Worm (Caenorhabditis elegans) whole organism, L3 larva: ENCODE data around the gene thoc-2.

Source experiments
- R02D3.7 ChIP-seq: fragments of 150-350 bp; optimal IDR thresholded peaks from 2 replicates; lab custom pipeline; 2014; ENCODE audit warnings: missing biosample characterization, missing genetic modification characterization
- ZK546.5 ChIP-seq: sonication (generic microtip); optimal IDR thresholded peaks from 2 replicates; lab custom pipeline; 2017; ENCODE audit warnings: missing biosample characterization, missing genetic modification characterization
- ama-1 ChIP-seq: fragments of 150-350 bp; optimal IDR thresholded peaks from 2 replicates; lab custom pipeline; 2018
- ceh-16 ChIP-seq: sonication (generic microtip); optimal IDR thresholded peaks from 2 replicates; lab custom pipeline; 2017; ENCODE audit warnings: missing biosample characterization, missing genetic modification characterization
- ceh-28 ChIP-seq: fragments of 150-350 bp; optimal IDR thresholded peaks from 2 replicates; lab custom pipeline; 2014; ENCODE audit warnings: missing biosample characterization, missing genetic modification reagents, missing genetic modification characterization
- ceh-82 ChIP-seq: fragments of 150-350 bp; optimal IDR thresholded peaks from 2 replicates; lab custom pipeline; 2014; ENCODE audit warnings: missing biosample characterization, missing genetic modification characterization
- ceh-9 ChIP-seq: sonication (generic microtip); optimal IDR thresholded peaks from 2 replicates; lab custom pipeline; 2018; ENCODE audit warnings: missing biosample characterization, missing genetic modification characterization
- daf-12 ChIP-seq: fragments of 150-350 bp; optimal IDR thresholded peaks from 2 replicates; lab custom pipeline; 2014; ENCODE audit warnings: missing biosample characterization, missing genetic modification reagents, missing genetic modification characterization
- egl-27 ChIP-seq: sonication (generic microtip); optimal IDR thresholded peaks from 4 replicates; lab custom pipeline; 2017; ENCODE audit warnings: missing biosample characterization, missing genetic modification reagents, missing genetic modification characterization
- egl-5 ChIP-seq: fragments of 150-350 bp; optimal IDR thresholded peaks from 2 replicates; lab custom pipeline; 2017; ENCODE audit warnings: missing biosample characterization, missing genetic modification reagents, missing genetic modification characterization, inconsistent platforms
- elt-1 ChIP-seq: fragments of 150-350 bp; optimal IDR thresholded peaks from 2 replicates; lab custom pipeline; 2014; ENCODE audit warnings: missing biosample characterization, missing genetic modification characterization
- elt-2 ChIP-seq: sonication (generic microtip); optimal IDR thresholded peaks from 2 replicates; lab custom pipeline; 2016; ENCODE audit warnings: missing genetic modification reagents, mild to moderate bottlenecking, missing genetic modification characterization, missing compliant biosample characterization
- elt-3 ChIP-seq, 3 experiments: fragments of 150-350 bp in 1 of 3; sonication (generic microtip) in 2 of 3; optimal IDR thresholded peaks; 2 replicates in 2 of 3; 4 replicates in 1 of 3; lab custom pipeline; 2014 to 2017; ENCODE audit warnings: missing biosample characterization in 3 of 3, missing genetic modification characterization in 3 of 3
- eor-1 ChIP-seq, 2 experiments: fragments of 150-350 bp; optimal IDR thresholded peaks; 2 replicates each; lab custom pipeline; 2014 to 2018; ENCODE audit warnings: missing biosample characterization in 2 of 2, missing genetic modification characterization in 2 of 2
- fkh-10 ChIP-seq: sonication (generic microtip); optimal IDR thresholded peaks from 2 replicates; lab custom pipeline; 2017; ENCODE audit warnings: missing biosample characterization, missing genetic modification reagents, missing genetic modification characterization
- hmg-11 ChIP-seq: sonication (generic microtip); optimal IDR thresholded peaks from 2 replicates; lab custom pipeline; 2016; ENCODE audit warnings: missing genetic modification characterization, missing compliant biosample characterization
- jun-1 ChIP-seq: fragments of 150-350 bp; optimal IDR thresholded peaks from 2 replicates; lab custom pipeline; 2014; ENCODE audit warnings: missing biosample characterization, missing genetic modification reagents, missing genetic modification characterization
- lin-15B ChIP-seq: fragments of 150-350 bp; optimal IDR thresholded peaks from 2 replicates; lab custom pipeline; 2014; ENCODE audit warnings: missing biosample characterization, missing genetic modification characterization
- lin-39 ChIP-seq: fragments of 150-350 bp; optimal IDR thresholded peaks from 2 replicates; lab custom pipeline; 2018; ENCODE audit warnings: missing biosample characterization, missing genetic modification reagents, missing genetic modification characterization
- nfya-1 ChIP-seq: sonication (generic microtip); optimal IDR thresholded peaks from 2 replicates; lab custom pipeline; 2017; ENCODE audit warnings: missing genetic modification characterization, mild to moderate bottlenecking, missing compliant biosample characterization, antibody characterized with exemption, moderate library complexity; ENCODE audit not compliant: insufficient read depth
- nhr-11 ChIP-seq: fragments of 150-350 bp; optimal IDR thresholded peaks from 2 replicates; lab custom pipeline; 2014; ENCODE audit warnings: missing biosample characterization, missing genetic modification characterization
- nhr-12 ChIP-seq: fragments of 150-350 bp; optimal IDR thresholded peaks from 2 replicates; lab custom pipeline; 2014; ENCODE audit warnings: missing biosample characterization, missing genetic modification characterization
- nhr-23 ChIP-seq: fragments of 150-350 bp; optimal IDR thresholded peaks from 2 replicates; lab custom pipeline; 2014; ENCODE audit warnings: missing biosample characterization, missing genetic modification reagents, missing genetic modification characterization
- nhr-237 ChIP-seq: fragments of 150-350 bp; optimal IDR thresholded peaks from 2 replicates; lab custom pipeline; 2014; ENCODE audit warnings: missing biosample characterization, missing genetic modification characterization
- nhr-25 ChIP-seq: sonication (generic microtip); optimal IDR thresholded peaks from 2 replicates; lab custom pipeline; 2017; ENCODE audit warnings: missing biosample characterization, missing genetic modification characterization
- nhr-43 ChIP-seq: sonication (generic microtip); optimal IDR thresholded peaks from 2 replicates; lab custom pipeline; 2016; ENCODE audit warnings: mild to moderate bottlenecking, missing genetic modification characterization, missing compliant biosample characterization; ENCODE audit not compliant: poor library complexity, severe bottlenecking
- nhr-67 ChIP-seq: fragments of 150-350 bp; optimal IDR thresholded peaks from 2 replicates; lab custom pipeline; 2014; ENCODE audit warnings: missing biosample characterization, missing genetic modification characterization
- nhr-76 ChIP-seq: fragments of 150-350 bp; sonication (generic microtip); optimal IDR thresholded peaks from 5 replicates; lab custom pipeline; 2014; ENCODE audit warnings: missing biosample characterization, missing genetic modification characterization
- nhr-77 ChIP-seq: fragments of 150-350 bp; optimal IDR thresholded peaks from 2 replicates; lab custom pipeline; 2014; ENCODE audit warnings: missing biosample characterization, missing genetic modification characterization
- pha-4 ChIP-seq: fragments of 150-350 bp; optimal IDR thresholded peaks from 2 replicates; lab custom pipeline; 2014; ENCODE audit warnings: missing biosample characterization, missing genetic modification reagents, missing genetic modification characterization
- sea-2 ChIP-seq: fragments of 150-350 bp; sonication (generic microtip); optimal IDR thresholded peaks from 4 replicates; lab custom pipeline; 2014; ENCODE audit warnings: missing biosample characterization, missing genetic modification reagents, missing genetic modification characterization
- skn-1 ChIP-seq: fragments of 150-350 bp; optimal IDR thresholded peaks from 2 replicates; lab custom pipeline; 2014; ENCODE audit warnings: missing biosample characterization, missing genetic modification characterization
- snpc-4 ChIP-seq: fragments of 150-350 bp; optimal IDR thresholded peaks from 2 replicates; lab custom pipeline; 2014; ENCODE audit warnings: missing biosample characterization, missing genetic modification characterization
- tbx-2 ChIP-seq: sonication (generic microtip); optimal IDR thresholded peaks from 2 replicates; lab custom pipeline; 2016; ENCODE audit warnings: mild to moderate bottlenecking, missing genetic modification characterization, missing compliant biosample characterization
- unc-39 ChIP-seq: sonication (generic microtip); optimal IDR thresholded peaks from 4 replicates; lab custom pipeline; 2017; ENCODE audit warnings: missing biosample characterization, missing genetic modification characterization
- zag-1 ChIP-seq: fragments of 150-350 bp; optimal IDR thresholded peaks from 2 replicates; lab custom pipeline; 2014; ENCODE audit warnings: missing biosample characterization, missing genetic modification characterization
- ztf-11 ChIP-seq: fragments of 150-350 bp; optimal IDR thresholded peaks from 2 replicates; lab custom pipeline; 2014; ENCODE audit warnings: missing biosample characterization, missing genetic modification characterization
- ztf-4 ChIP-seq: fragments of 150-350 bp; optimal IDR thresholded peaks from 2 replicates; lab custom pipeline; 2014; ENCODE audit warnings: missing biosample characterization, missing genetic modification characterization

Gene thoc-2

ce11 chrIII:6367712-6368111 is at the start of gene thoc-2, which contains the start of gene C56G2.15:
TSS of gene thoc-2 (plus strand) at chrIII:6368042.
TSS of gene C56G2.15 (minus strand) at chrIII:6367899.
- peak; percentile 10 for TF ChIP-seq lin-39 (tag; lab: Kevin White, UChicago)
- TF ChIP-seq pha-4 = peak; percentile 30
- no peak for TF ChIP-seq ztf-4 (tag; lab: Kevin White, UChicago)
- TF ChIP-seq zag-1 (tag; lab: Kevin White, UChicago) = no peak
- peak; percentile 14 for TF ChIP-seq snpc-4 (tag; lab: Kevin White, UChicago)
- peak; percentile 4 for TF ChIP-seq nfya-1 (tag; lab: Kevin White, UChicago)
- TF ChIP-seq daf-12 (tag; lab: Kevin White, UChicago) = no peak
- TF ChIP-seq ZK546.5 (tag; lab: Kevin White, UChicago) = no peak
- TF ChIP-seq nhr-67 (tag; lab: Kevin White, UChicago) = no peak
- TF ChIP-seq nhr-77 (tag; lab: Kevin White, UChicago) = no peak
- TF ChIP-seq, all 47 proteins: peak for 4

DNA sequence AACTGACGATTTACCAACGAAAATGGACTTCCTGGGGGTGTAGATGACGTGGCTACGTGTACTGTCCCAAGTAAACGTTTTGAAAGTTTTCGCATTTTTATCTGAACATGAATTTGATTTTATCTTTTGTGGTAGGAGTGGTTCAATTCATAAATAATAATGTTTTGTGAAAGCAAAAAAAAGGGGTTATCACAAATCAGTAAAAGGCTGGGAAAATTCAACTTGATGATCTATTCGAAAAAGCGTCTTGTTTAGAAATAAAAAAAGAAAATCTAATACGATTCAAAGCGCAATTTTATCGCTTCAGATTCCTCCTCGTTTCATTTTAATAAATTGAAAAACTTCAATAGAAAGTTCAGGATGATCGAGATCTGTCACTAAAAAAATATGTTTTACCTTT is 43.7 kb upstream of the thoc-2 start, which contains the start of gene C56G2.5:
C56G2.5 (minus strand) TSS at position 101 of the 400 bp plus-strand sequence.
- no peak for TF ChIP-seq ceh-16 (tag; lab: Kevin White, UChicago)
- no peak for TF ChIP-seq lin-39 (tag; lab: Kevin White, UChicago)
- TF ChIP-seq eor-1 (tag; optimal IDR thresholded peaks at IDR 0.05; lab: Kevin White, UChicago) = no peak
- TF ChIP-seq elt-1 (tag; lab: Kevin White, UChicago) = no peak
- no peak for TF ChIP-seq nhr-23 (tag; lab: Kevin White, UChicago)
- TF ChIP-seq ceh-82 (tag; lab: Kevin White, UChicago) = no peak
- TF ChIP-seq nhr-43 (tag; lab: Kevin White, UChicago) = no peak
- no peak for TF ChIP-seq tbx-2 (tag; lab: Kevin White, UChicago)
- no peak for TF ChIP-seq sea-2

- TF ChIP-seq egl-27 (tag; lab: Kevin White, UChicago) = no peak
- TF ChIP-seq unc-39 (tag; lab: Kevin White, UChicago) = no peak
- TF ChIP-seq daf-12 (tag; lab: Kevin White, UChicago) = no peak
- TF ChIP-seq nhr-11 = no peak
- no peak for TF ChIP-seq nhr-67 (tag; lab: Kevin White, UChicago)
- no peak for TF ChIP-seq nhr-23 (tag; lab: Kevin White, UChicago)
Measured at ce11 chrIII:6331211-6331782, 36.5 kb upstream of the thoc-2 start, which contains the start of gene C56G2.4. TSS of gene C56G2.4 (plus strand) at chrIII:6331732.

ce11 chrIII:6334364-6334763 is 33.5 kb upstream of the thoc-2 start:
- TF ChIP-seq fkh-10 (GFP tag; lab: Kevin White, UChicago) (peak; percentile 55), elt-3 (tag; optimal IDR thresholded peaks at IDR 0.05; lab: Kevin White, UChicago) (no peak), ztf-11 (tag; lab: Kevin White, UChicago) (no peak), nhr-237 (tag; lab: Kevin White, UChicago) (no peak), nhr-23 (tag; lab: Kevin White, UChicago) (no peak)

DNA sequence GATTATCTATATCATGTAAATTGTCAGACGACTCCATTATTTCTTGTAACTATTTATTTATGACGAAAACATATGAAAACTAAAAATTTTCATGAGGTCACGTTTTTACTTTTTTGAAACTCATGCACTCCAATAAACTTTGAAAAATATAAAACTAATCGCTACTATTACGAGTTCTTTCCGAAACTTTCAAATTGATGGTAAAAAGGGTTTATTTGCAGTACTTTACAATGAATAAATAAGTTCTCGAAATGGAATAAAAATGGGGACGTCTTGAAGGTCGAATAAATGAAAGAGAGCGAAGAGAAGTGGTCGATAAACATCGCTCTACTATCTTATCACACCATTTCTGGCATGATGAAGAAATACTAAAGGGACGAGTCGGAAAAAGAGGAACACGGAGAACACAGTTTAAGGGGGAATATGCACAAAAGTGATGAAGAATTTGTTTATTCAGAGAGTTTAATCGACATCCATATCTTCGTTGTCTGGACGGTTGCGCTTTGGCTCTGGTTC is 27.9 kb upstream of the thoc-2 start, which contains the start of gene let-767:
let-767 (minus strand) TSS at position 51 of the 516 bp plus-strand sequence.
- TF ChIP-seq nhr-23 (tag; lab: Kevin White, UChicago) (peak; percentile 15), nhr-76 (tag; lab: Kevin White, UChicago) (no peak), hmg-11 (tag; lab: Kevin White, UChicago) (no peak), elt-2 (peak; percentile 29), elt-1 (tag; lab: Kevin White, UChicago) (no peak), elt-3 (tag; optimal IDR thresholded peaks at IDR 0.05; lab: Kevin White, UChicago) (peak in 1 of 3 experiments; percentile 89)

DNA sequence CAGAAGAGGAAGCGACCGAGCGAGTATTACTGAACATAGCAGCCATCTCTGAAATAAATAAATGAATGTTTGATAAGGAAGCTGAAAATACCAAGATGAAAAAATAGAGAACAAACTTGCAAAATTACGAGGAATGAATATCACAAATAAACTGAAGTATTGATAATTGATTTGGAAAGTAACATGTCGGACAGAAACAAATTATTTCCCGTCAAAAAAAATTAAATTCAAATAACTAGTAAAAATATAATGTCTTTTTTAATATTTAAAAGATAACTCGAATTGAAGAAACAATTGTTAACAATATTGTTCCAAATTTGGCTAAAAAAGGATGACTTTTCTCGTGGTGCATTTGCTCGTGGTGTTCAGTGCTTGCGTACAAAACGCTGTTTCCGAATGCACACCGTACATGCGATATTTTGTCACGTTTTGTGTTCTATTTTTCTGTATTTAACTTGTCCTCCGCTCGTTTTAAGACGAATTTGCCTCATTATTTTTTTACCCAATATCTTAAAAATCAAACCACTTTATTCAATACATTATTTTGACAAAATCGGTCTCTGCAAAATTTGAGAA is 25.9 kb upstream of the thoc-2 start, which contains the start of gene rpn-13:
rpn-13 (minus strand) TSS at position 51 of the 576 bp plus-strand sequence.
- TF ChIP-seq egl-27 (tag; lab: Kevin White, UChicago) = no peak
- TF ChIP-seq elt-3 (tag; optimal IDR thresholded peaks at IDR 0.05; lab: Kevin White, UChicago) = no peak
- TF ChIP-seq snpc-4 (tag; lab: Kevin White, UChicago) = peak; percentile 28
- TF ChIP-seq nhr-25 = peak; percentile 21
- no peak for TF ChIP-seq egl-5 (tag; lab: Kevin White, UChicago)
- TF ChIP-seq ceh-28 (tag; lab: Kevin White, UChicago) = no peak
- peak; percentile 53 for TF ChIP-seq nhr-23 (tag; lab: Kevin White, UChicago)
- TF ChIP-seq jun-1 (tag; lab: Kevin White, UChicago) = no peak
- TF ChIP-seq zag-1 (tag; lab: Kevin White, UChicago) = no peak
- no peak for TF ChIP-seq nhr-12 (tag; lab: Kevin White, UChicago)
- peak; percentile 42 for TF ChIP-seq hmg-11 (tag; lab: Kevin White, UChicago)
- TF ChIP-seq skn-1 (tag; lab: Kevin White, UChicago) = peak; percentile 98
- TF ChIP-seq elt-2 = peak; percentile 15
- TF ChIP-seq pha-4 = peak; percentile 78
- peak; percentile 46 for TF ChIP-seq lin-15B
- TF ChIP-seq nfya-1 (tag; lab: Kevin White, UChicago) = peak; percentile 87
- TF ChIP-seq ama-1 (lab: Kevin White, UChicago) = peak; percentile 0
- no peak for TF ChIP-seq eor-1 (tag; optimal IDR thresholded peaks at IDR 0.05; lab: Kevin White, UChicago)
- no peak for TF ChIP-seq ceh-9 (tag; lab: Kevin White, UChicago)
- no peak for TF ChIP-seq R02D3.7
- no peak for TF ChIP-seq nhr-43 (tag; lab: Kevin White, UChicago)
- no peak for TF ChIP-seq elt-1 (tag; lab: Kevin White, UChicago)
- no peak for TF ChIP-seq ceh-82 (tag; lab: Kevin White, UChicago)
- TF ChIP-seq, all 47 proteins: peak for 10
